Worm (Caenorhabditis elegans): ENCODE measurements around the gene C40A11.4.

DNA sequence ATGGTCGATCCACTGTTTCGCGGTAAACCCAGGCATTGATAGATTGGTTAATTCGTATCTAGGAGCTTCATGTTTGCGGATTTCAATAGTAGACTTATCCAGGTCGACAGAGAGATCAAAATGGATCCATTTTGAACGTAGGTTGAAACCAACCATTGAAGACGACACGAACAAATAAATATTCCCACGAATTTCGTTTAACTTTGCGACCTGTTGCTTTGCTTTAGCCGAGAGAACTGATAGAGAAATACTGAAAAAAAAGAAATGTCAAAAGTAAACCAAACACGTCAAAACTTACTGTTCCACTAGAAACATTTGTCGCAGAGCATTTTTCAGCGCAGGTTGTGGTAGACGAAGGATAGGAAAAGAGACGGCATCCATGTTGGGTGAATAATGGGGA, 31.2 kb downstream of the C40A11.4 start, which contains the start of gene fbxb-38:
- TF ChIP-seq him-1 (tag; optimal IDR thresholded peaks at IDR 0.05) (no peak), dao-5 (tag; optimal IDR thresholded peaks at IDR 0.05) (no peak)

Data from whole organism, L4/young adult.